Worm (Caenorhabditis elegans) whole organism, L4 larva: ENCODE results near the gene C48D1.5.

Source experiments
- F44E2.7 ChIP-seq: fragments of 200-800 bp; sonication (Bioruptor generic); IDR thresholded peaks from 2 replicates; pipeline ENCODE4 v2.1.2; 2022; ENCODE audit warnings: missing genetic modification characterization, missing compliant biosample characterization
- F49E8.2 ChIP-seq: sonication (generic microtip); optimal IDR thresholded peaks from 2 replicates; lab custom pipeline; 2016; ENCODE audit warnings: missing compliant biosample characterization, mild to moderate bottlenecking, missing genetic modification characterization, borderline replicate concordance
- Y105C5A.15 ChIP-seq: fragments of 200-800 bp; sonication (Bioruptor generic); IDR thresholded peaks from 2 replicates; pipeline ENCODE4 v1.3.6; 2022; ENCODE audit warnings: missing genetic modification characterization, missing compliant biosample characterization
- Y48G9A.11 ChIP-seq: fragments of 200-800 bp; sonication (Bioruptor generic); IDR thresholded peaks from 2 replicates; pipeline ENCODE4 v1.3.6; 2022; ENCODE audit warnings: missing genetic modification reagents, missing genetic modification characterization, missing compliant biosample characterization
- Y5F2A.4 ChIP-seq: fragments of 200-800 bp; sonication (Bioruptor generic); optimal IDR thresholded peaks from 2 replicates; lab custom pipeline; 2018; ENCODE audit warnings: mild to moderate bottlenecking, missing genetic modification characterization, missing compliant biosample characterization
- Y75B8A.6 ChIP-seq: fragments of 200-800 bp; sonication (Bioruptor generic); IDR thresholded peaks from 2 replicates; pipeline ENCODE4 v1.3.6; 2022; ENCODE audit warnings: missing genetic modification reagents, missing genetic modification characterization, missing compliant biosample characterization
- ZK337.2 ChIP-seq: fragments of 200-800 bp; sonication (Bioruptor generic); IDR thresholded peaks from 2 replicates; pipeline ENCODE4 v1.3.6; 2022; ENCODE audit warnings: missing genetic modification reagents, missing genetic modification characterization, missing compliant biosample characterization
- aha-1 ChIP-seq: fragments of 150-350 bp; peaks from one replicate; lab custom pipeline; 2014; ENCODE audit warnings: missing biosample characterization, missing genetic modification characterization
- ama-1 ChIP-seq: fragments of 150-350 bp; optimal IDR thresholded peaks from 2 replicates; lab custom pipeline; 2014; ENCODE audit warnings: inconsistent platforms, mixed read lengths
- arid-1 ChIP-seq: fragments of 200-800 bp; sonication (Bioruptor generic); conservative IDR thresholded peaks from 2 replicates; pipeline ENCODE4 v1.3.6; 2022; ENCODE audit warnings: missing genetic modification reagents, missing genetic modification characterization, missing compliant biosample characterization
- ctbp-1 ChIP-seq: fragments of 200-800 bp; sonication (Bioruptor generic); IDR thresholded peaks from 2 replicates; pipeline ENCODE4 v1.3.6; 2022; ENCODE audit warnings: missing genetic modification reagents, missing genetic modification characterization, missing compliant biosample characterization
- daf-16 ChIP-seq, 3 experiments: sonication (generic microtip); optimal IDR thresholded peaks; 2 replicates each; lab custom pipeline; 2016 to 2017; ENCODE audit warnings: missing genetic modification characterization in 3 of 3, missing genetic modification reagents in 3 of 3, mild to moderate bottlenecking in 2 of 3, missing compliant biosample characterization in 2 of 3, missing biosample characterization in 1 of 3, moderate library complexity in 1 of 3
- daf-19 ChIP-seq: fragments of 200-800 bp; sonication (Bioruptor generic); conservative IDR thresholded peaks from 2 replicates; pipeline ENCODE4 v1.3.6; 2022; ENCODE audit warnings: missing genetic modification characterization, missing compliant biosample characterization
- dmd-9 ChIP-seq: fragments of 200-800 bp; sonication (Bioruptor generic); IDR thresholded peaks from 2 replicates; pipeline ENCODE4 v1.3.6; 2022; ENCODE audit warnings: missing genetic modification reagents, missing genetic modification characterization, missing compliant biosample characterization
- duxl-1 ChIP-seq: sonication (generic microtip); optimal IDR thresholded peaks from 2 replicates; lab custom pipeline; 2016; ENCODE audit warnings: mild to moderate bottlenecking, missing genetic modification characterization, moderate library complexity, missing compliant biosample characterization; ENCODE audit not compliant: poor library complexity
- dve-1 ChIP-seq: sonication (generic microtip); optimal IDR thresholded peaks from 2 replicates; lab custom pipeline; 2017; ENCODE audit warnings: antibody characterized with exemption, mild to moderate bottlenecking, missing genetic modification characterization, missing compliant biosample characterization; ENCODE audit not compliant: insufficient read depth
- hlh-11 ChIP-seq: fragments of 200-800 bp; sonication (Bioruptor generic); optimal IDR thresholded peaks from 2 replicates; lab custom pipeline; 2018; ENCODE audit warnings: mild to moderate bottlenecking, missing genetic modification characterization, missing compliant biosample characterization
- hlh-30 ChIP-seq: sonication (generic microtip); optimal IDR thresholded peaks from 2 replicates; lab custom pipeline; 2017; ENCODE audit warnings: antibody characterized with exemption, mild to moderate bottlenecking, missing genetic modification characterization, missing compliant biosample characterization; ENCODE audit not compliant: insufficient read depth
- hmg-1.1 ChIP-seq: fragments of 200-800 bp; sonication (Bioruptor generic); IDR thresholded peaks from 2 replicates; pipeline ENCODE4 v1.3.6; 2022; ENCODE audit warnings: missing genetic modification reagents, missing genetic modification characterization, missing compliant biosample characterization
- lim-7 ChIP-seq: fragments of 200-800 bp; sonication (Bioruptor generic); IDR thresholded peaks from 2 replicates; pipeline ENCODE4 v1.3.6; 2022; ENCODE audit warnings: missing genetic modification characterization, missing compliant biosample characterization
- lin-1 ChIP-seq: fragments of 200-800 bp; sonication (Bioruptor generic); IDR thresholded peaks from 2 replicates; pipeline ENCODE4 v1.3.6; 2022; ENCODE audit warnings: missing genetic modification reagents, missing genetic modification characterization, missing compliant biosample characterization
- lin-13 ChIP-seq: fragments of 150-350 bp; optimal IDR thresholded peaks from 2 replicates; lab custom pipeline; 2014; ENCODE audit warnings: missing biosample characterization, missing genetic modification reagents, missing genetic modification characterization
- lin-38 ChIP-seq: fragments of 200-800 bp; sonication (Bioruptor generic); IDR thresholded peaks from 2 replicates; pipeline ENCODE4 v1.3.6; 2022; ENCODE audit warnings: missing genetic modification reagents, missing genetic modification characterization, missing compliant biosample characterization
- lsy-2 ChIP-seq, 2 experiments: fragments of 150-350 bp in 1 of 2; sonication (generic microtip) in 1 of 2; optimal IDR thresholded peaks; 2 replicates each; lab custom pipeline; 2014 to 2017; ENCODE audit warnings: missing biosample characterization in 2 of 2, missing genetic modification characterization in 2 of 2
- mep-1 ChIP-seq: fragments of 150-350 bp; sonication (generic microtip); optimal IDR thresholded peaks from 3 replicates; lab custom pipeline; 2014; ENCODE audit warnings: missing biosample characterization, missing genetic modification characterization
- mes-2 ChIP-seq: sonication (generic microtip); optimal IDR thresholded peaks from 2 replicates; lab custom pipeline; 2016; ENCODE audit warnings: missing genotype, mild to moderate bottlenecking, missing genetic modification characterization, missing compliant biosample characterization; ENCODE audit not compliant: poor library complexity, severe bottlenecking
- nhr-102 ChIP-seq: sonication (generic microtip); optimal IDR thresholded peaks from 2 replicates; lab custom pipeline; 2016; ENCODE audit warnings: mild to moderate bottlenecking, missing genetic modification characterization, moderate library complexity, missing compliant biosample characterization
- nhr-25 ChIP-seq: sonication (generic microtip); optimal IDR thresholded peaks from 2 replicates; lab custom pipeline; 2017; ENCODE audit warnings: missing genetic modification characterization, mild to moderate bottlenecking, missing compliant biosample characterization, antibody characterized with exemption, moderate library complexity, borderline replicate concordance; ENCODE audit not compliant: insufficient read depth
- nhr-48 ChIP-seq: sonication (generic microtip); optimal IDR thresholded peaks from 2 replicates; lab custom pipeline; 2016; ENCODE audit warnings: mild to moderate bottlenecking, missing genetic modification characterization, missing compliant biosample characterization
- pha-4 ChIP-seq, 2 experiments: fragments of 150-350 bp in 1 of 2; fragments of 200-800 bp in 1 of 2; sonication (Bioruptor generic) in 1 of 2; IDR thresholded peaks in 1 of 2; optimal IDR thresholded peaks in 1 of 2; 2 replicates each; pipeline versions ENCODE4 v1.3.6 to Lab custom; 2014 to 2022; ENCODE audit warnings: missing genetic modification characterization in 2 of 2, missing genetic modification reagents in 2 of 2, missing biosample characterization in 1 of 2, missing compliant biosample characterization in 1 of 2
- snpc-1.2 ChIP-seq: fragments of 200-800 bp; sonication (Bioruptor generic); IDR thresholded peaks from 2 replicates; pipeline ENCODE4 v1.3.6; 2022; ENCODE audit warnings: missing genetic modification reagents, missing genetic modification characterization, missing compliant biosample characterization
- spr-1 ChIP-seq: sonication (generic microtip); optimal IDR thresholded peaks from 2 replicates; lab custom pipeline; 2016; ENCODE audit warnings: mild to moderate bottlenecking, missing genetic modification characterization, missing compliant biosample characterization
- tra-1 ChIP-seq: fragments of 200-800 bp; sonication (Bioruptor generic); IDR thresholded peaks from 2 replicates; pipeline ENCODE4 v1.3.6; 2022; ENCODE audit warnings: missing genetic modification reagents, missing genetic modification characterization, missing compliant biosample characterization
- unc-130 ChIP-seq: sonication (generic microtip); optimal IDR thresholded peaks from 2 replicates; lab custom pipeline; 2016; ENCODE audit warnings: missing genetic modification reagents, missing genetic modification characterization, missing compliant biosample characterization
- unc-62 ChIP-seq, 3 experiments: fragments of 150-350 bp in 1 of 3; sonication (generic microtip); optimal IDR thresholded peaks in 2 of 3; peaks in 1 of 3; 1 replicate in 1 of 3; 2 replicates in 2 of 3; lab custom pipeline; 2014 to 2017; ENCODE audit warnings: missing biosample characterization in 3 of 3, missing genetic modification characterization in 3 of 3, missing genetic modification reagents in 3 of 3, missing genotype in 1 of 3
- zfp-2 ChIP-seq: sonication (generic microtip); optimal IDR thresholded peaks from 2 replicates; lab custom pipeline; 2016; ENCODE audit warnings: mild to moderate bottlenecking, missing genetic modification characterization, missing compliant biosample characterization
- zfp-3 ChIP-seq: fragments of 200-800 bp; sonication (Bioruptor generic); conservative IDR thresholded peaks from 2 replicates; pipeline ENCODE4 v1.3.6; 2022; ENCODE audit warnings: missing genetic modification reagents, missing genetic modification characterization, missing compliant biosample characterization
- ztf-7 ChIP-seq: fragments of 150-350 bp; optimal IDR thresholded peaks from 2 replicates; lab custom pipeline; 2014; ENCODE audit warnings: missing biosample characterization, missing genetic modification characterization

Gene C48D1.5

ce11 chrIV:13238943-13239861, 17.4 kb downstream of the C48D1.5 start, which contains the start of gene tag-115:
Gene tag-115, minus strand, starts transcription at chrIV:13239414.
- TF ChIP-seq lim-7 (GFP tag; lab: Robert Waterston, UW) (0 out of 2 replicates have a peak, but pooled peaks have one; percentile 23), snpc-1.2 (GFP tag; lab: Robert Waterston, UW) (peak; percentile 81), nhr-102 (tag; lab: Kevin White, UChicago) (peak; percentile 56), nhr-25 (tag; lab: Kevin White, UChicago) (peak; percentile 9), lin-1 (GFP tag; lab: Robert Waterston, UW) (peak; percentile 53; the same call in 1 of the 2 replicates), lsy-2 (tag; optimal IDR thresholded peaks at IDR 0.05; lab: Kevin White, UChicago) (peak in 1 of 2 experiments; percentile 66), duxl-1 (tag; lab: Kevin White, UChicago) (peak; percentile 56), unc-62 (GFP tag; optimal IDR thresholded peaks at IDR 0.05 in 1 of 2; lab: Kevin White, UChicago) (peak in 1 of 2 experiments; percentile 83), unc-62 (tag; optimal IDR thresholded peaks at IDR 0.05; lab: Kevin White, UChicago) (no peak), nhr-48 (tag; lab: Kevin White, UChicago) (peak; percentile 48), Y105C5A.15 (GFP tag; lab: Robert Waterston, UW) (no peak), spr-1 (tag; lab: Kevin White, UChicago) (peak; percentile 26), hlh-11 (tag; lab: Kevin White, UChicago) (no peak), ztf-7 (peak; percentile 6), ZK337.2 (no peak), daf-19 (GFP tag; lab: Robert Waterston, UW) (0 out of 2 replicates have a peak, but pooled peaks have one; percentile 57), Y5F2A.4 (GFP tag; lab: Kevin White, UChicago) (peak; percentile 8), hmg-1.1 (no peak), daf-16 (GFP tag; optimal IDR thresholded peaks at IDR 0.05; lab: Kevin White, UChicago) (peak in 1 of 2 experiments; percentile 12), daf-16 (tag; optimal IDR thresholded peaks at IDR 0.05; lab: Kevin White, UChicago) (peak; percentile 33), F49E8.2 (tag; lab: Kevin White, UChicago) (peak; percentile 69), lin-38 (GFP tag; lab: Robert Waterston, UW) (peak; percentile 85), dve-1 (tag; lab: Kevin White, UChicago) (peak; percentile 39), zfp-2 (tag; lab: Kevin White, UChicago) (no peak), ctbp-1 (GFP tag; lab: Robert Waterston, UW) (no peak), ama-1 (peak; percentile 70), dmd-9 (GFP tag; lab: Robert Waterston, UW) (no peak), aha-1 (tag; lab: Kevin White, UChicago) (peak; percentile 85), zfp-3 (GFP tag; lab: Robert Waterston, UW) (no peak), pha-4 (GFP tag; IDR thresholded peaks at IDR 0.05; lab: Robert Waterston, UW) (peak; percentile 71; the same call in 1 of the 2 replicates), pha-4 (tag; optimal IDR thresholded peaks at IDR 0.05; lab: Kevin White, UChicago) (no peak), unc-130 (GFP tag; lab: Kevin White, UChicago) (peak; percentile 75), Y75B8A.6 (0 out of 2 replicates have a peak, but pooled peaks have one; percentile 34), Y48G9A.11 (peak; percentile 50; the same call in 1 of the 2 replicates), F44E2.7 (GFP tag; lab: Robert Waterston, UW) (peak; percentile 16; the same call in 1 of the 2 replicates), tra-1 (GFP tag; lab: Robert Waterston, UW) (peak; percentile 62), arid-1 (GFP tag; lab: Robert Waterston, UW) (peak; percentile 83), mep-1 (peak; percentile 3), hlh-30 (tag; lab: Kevin White, UChicago) (peak; percentile 25), lin-13 (GFP tag; lab: Kevin White, UChicago) (peak; percentile 23), mes-2 (tag; lab: Kevin White, UChicago) (peak; percentile 61)
